Worm (Caenorhabditis elegans) whole organism, early embryonic: ENCODE data around the gene C45B11.9.

Experiments used
- B0310.2 ChIP-seq: sonication (generic microtip); optimal IDR thresholded peaks from 2 replicates; lab custom pipeline; 2016; ENCODE audit warnings: mild to moderate bottlenecking, missing genetic modification characterization, missing compliant biosample characterization
- F13C5.2 ChIP-seq: sonication (generic microtip); optimal IDR thresholded peaks from 2 replicates; lab custom pipeline; 2017; ENCODE audit warnings: mild to moderate bottlenecking, missing genetic modification characterization, inconsistent platforms, missing compliant biosample characterization
- aly-1 ChIP-seq: sonication (generic microtip); optimal IDR thresholded peaks from 2 replicates; lab custom pipeline; 2016; ENCODE audit warnings: missing genetic modification characterization, missing compliant biosample characterization
- ama-1 ChIP-seq: fragments of 150-350 bp; optimal IDR thresholded peaks from 2 replicates; lab custom pipeline; 2014
- ceh-13 ChIP-seq: fragments of 200-800 bp; sonication (Bioruptor generic); optimal IDR thresholded peaks from 2 replicates; lab custom pipeline; 2018; ENCODE audit warnings: mild to moderate bottlenecking, missing genetic modification characterization, missing compliant biosample characterization
- ceh-36 ChIP-seq: sonication (generic microtip); optimal IDR thresholded peaks from 2 replicates; lab custom pipeline; 2016; ENCODE audit warnings: missing genetic modification characterization, inconsistent platforms, missing compliant biosample characterization
- ets-7 ChIP-seq: sonication (generic microtip); optimal IDR thresholded peaks from 2 replicates; lab custom pipeline; 2016; ENCODE audit warnings: missing genotype, missing genetic modification characterization, missing compliant biosample characterization
- flt-1 ChIP-seq: fragments of 200-800 bp; sonication (Bioruptor generic); IDR thresholded peaks from 2 replicates; pipeline ENCODE4 v1.3.6; 2022; ENCODE audit warnings: missing genetic modification characterization, missing compliant biosample characterization
- hmbx-1 ChIP-seq: sonication (generic microtip); optimal IDR thresholded peaks from 2 replicates; lab custom pipeline; 2016; ENCODE audit warnings: mild to moderate bottlenecking, missing genetic modification characterization, missing compliant biosample characterization
- hmg-4 ChIP-seq: fragments of 200-800 bp; sonication (Bioruptor generic); optimal IDR thresholded peaks from 2 replicates; lab custom pipeline; 2018; ENCODE audit warnings: mild to moderate bottlenecking, missing genetic modification characterization, missing compliant biosample characterization
- hnd-1 ChIP-seq: sonication (generic microtip); optimal IDR thresholded peaks from 2 replicates; lab custom pipeline; 2016; ENCODE audit warnings: missing genetic modification characterization, missing compliant biosample characterization
- pes-1 ChIP-seq: fragments of 200-800 bp; sonication (Bioruptor generic); IDR thresholded peaks from 2 replicates; pipeline ENCODE4 v1.3.6; 2022; ENCODE audit warnings: missing genetic modification reagents, missing genetic modification characterization, missing compliant biosample characterization
- scrt-1 ChIP-seq: fragments of 200-800 bp; sonication (Bioruptor generic); IDR thresholded peaks from 2 replicates; pipeline ENCODE4 v1.3.6; 2022; ENCODE audit warnings: missing genetic modification characterization, missing compliant biosample characterization
- sea-1 ChIP-seq: fragments of 200-800 bp; sonication (Bioruptor generic); conservative IDR thresholded peaks from 2 replicates; pipeline ENCODE4 v1.3.6; 2022; ENCODE audit warnings: missing genetic modification characterization, missing compliant biosample characterization
- tbx-11 ChIP-seq: fragments of 200-800 bp; sonication (Bioruptor generic); IDR thresholded peaks from 2 replicates; pipeline ENCODE4 v1.3.6; 2022; ENCODE audit warnings: missing genetic modification characterization, missing compliant biosample characterization
- tbx-37 ChIP-seq: fragments of 200-800 bp; sonication (Bioruptor generic); conservative IDR thresholded peaks from 2 replicates; pipeline ENCODE4 v1.3.6; 2022; ENCODE audit warnings: missing genetic modification reagents, missing genetic modification characterization, missing compliant biosample characterization
- tra-4 ChIP-seq: sonication (generic microtip); optimal IDR thresholded peaks from 2 replicates; lab custom pipeline; 2017; ENCODE audit warnings: missing genetic modification characterization, missing compliant biosample characterization

C45B11.9 gene

DNA sequence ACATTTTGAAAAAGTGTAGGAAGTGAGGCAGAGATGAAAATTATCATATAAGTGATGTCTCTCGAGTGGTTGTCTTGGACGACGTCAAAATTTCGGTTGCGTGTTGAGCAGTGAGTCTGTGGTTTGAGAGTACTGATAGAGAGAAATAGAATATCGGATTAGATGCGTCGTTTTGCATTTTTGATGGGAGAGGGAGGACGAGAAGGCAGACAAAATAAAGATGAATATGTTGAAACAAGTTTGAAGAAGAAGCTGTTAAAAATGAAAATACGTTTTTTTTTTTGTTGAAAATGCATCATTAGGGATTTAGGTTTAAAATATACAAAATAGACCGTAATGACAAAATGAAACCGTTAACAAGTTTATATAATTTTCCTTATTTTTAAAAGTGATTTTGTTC, 23.0 kb downstream of the C45B11.9 start, which contains the start of gene T04C12.9:
TSS of gene T04C12.9 (minus strand) at position 101 of the 400 bp plus-strand sequence.
- TF ChIP-seq ceh-13 (GFP tag; lab: Kevin White, UChicago): no peak
- TF ChIP-seq F13C5.2: no peak
- no peak for TF ChIP-seq ceh-36 (tag; lab: Kevin White, UChicago)
- TF ChIP-seq flt-1 (GFP tag; lab: Robert Waterston, UW): no peak
- no peak for TF ChIP-seq hmg-4 (GFP tag; lab: Kevin White, UChicago)
- TF ChIP-seq ets-7 (tag; lab: Kevin White, UChicago): no peak
- no peak for TF ChIP-seq tbx-11
- TF ChIP-seq hnd-1 (tag; lab: Kevin White, UChicago): no peak
- TF ChIP-seq ama-1 (lab: Kevin White, UChicago): no peak
- no peak for TF ChIP-seq scrt-1 (GFP tag; lab: Robert Waterston, UW)
- TF ChIP-seq tra-4 (tag; lab: Kevin White, UChicago): no peak
- no peak for TF ChIP-seq sea-1 (GFP tag; lab: Robert Waterston, UW)
- no peak for TF ChIP-seq aly-1 (tag; lab: Kevin White, UChicago)
- TF ChIP-seq B0310.2 (tag; lab: Kevin White, UChicago): no peak
- no peak for TF ChIP-seq pes-1 (GFP tag; lab: Robert Waterston, UW)

DNA sequence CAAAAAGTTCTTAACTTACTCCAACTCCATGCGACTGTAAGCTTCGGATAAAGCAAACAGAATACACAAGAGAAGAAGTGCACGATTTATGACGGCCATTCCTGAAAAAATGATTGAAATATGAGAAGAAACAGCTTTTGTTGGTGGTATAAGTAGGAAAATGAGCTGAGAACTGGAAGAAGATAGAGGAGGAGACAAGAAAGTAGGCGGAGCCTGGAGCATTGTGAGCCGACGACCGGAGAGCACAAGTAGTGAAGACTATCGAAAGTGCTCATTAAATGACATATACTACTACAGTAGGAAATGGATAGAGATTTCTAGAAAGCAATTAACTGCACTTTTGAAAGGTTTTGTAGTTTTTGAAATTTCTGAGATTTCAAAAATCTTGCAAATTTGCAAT, 25.4 kb downstream of the C45B11.9 start, which contains the start of gene nlp-80:
TSS of gene nlp-80 (minus strand) at position 101 of the 400 bp plus-strand sequence.
- no peak for TF ChIP-seq ceh-13 (GFP tag; lab: Kevin White, UChicago)
- no peak for TF ChIP-seq hmbx-1 (tag; lab: Kevin White, UChicago)
- no peak for TF ChIP-seq aly-1 (tag; lab: Kevin White, UChicago)
- TF ChIP-seq flt-1 (GFP tag; lab: Robert Waterston, UW): no peak
- TF ChIP-seq B0310.2 (tag; lab: Kevin White, UChicago): no peak
- no peak for TF ChIP-seq ets-7 (tag; lab: Kevin White, UChicago)
- no peak for TF ChIP-seq pes-1 (GFP tag; lab: Robert Waterston, UW)

DNA sequence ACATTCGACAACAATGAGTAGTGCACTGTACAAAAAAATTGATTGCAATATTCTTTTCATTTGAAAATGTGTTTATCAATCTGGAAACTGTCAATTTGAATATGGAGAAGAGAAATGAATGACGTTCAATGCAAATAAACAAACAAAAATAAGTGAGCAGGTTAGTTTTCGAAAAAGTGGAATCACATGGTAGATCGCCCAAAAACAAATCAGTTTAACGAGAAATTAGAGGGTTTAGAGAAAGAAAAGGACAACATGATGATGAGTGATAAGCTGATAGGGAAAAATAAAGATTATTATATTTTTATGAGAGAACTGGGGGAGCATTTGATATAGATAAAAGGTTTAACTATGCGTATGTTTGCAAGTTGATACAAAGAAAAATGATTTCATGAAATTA, 29.2 kb downstream of the C45B11.9 start, which contains the start of gene T04C12.8:
TSS of gene T04C12.8 (minus strand) at position 82 of the 400 bp plus-strand sequence.
- TF ChIP-seq ceh-36 (tag; lab: Kevin White, UChicago): no peak
- no peak for TF ChIP-seq F13C5.2
- no peak for TF ChIP-seq scrt-1 (GFP tag; lab: Robert Waterston, UW)
- TF ChIP-seq ets-7 (tag; lab: Kevin White, UChicago): no peak
- no peak for TF ChIP-seq tbx-37 (GFP tag; lab: Robert Waterston, UW)
- TF ChIP-seq ceh-13 (GFP tag; lab: Kevin White, UChicago): no peak
- no peak for TF ChIP-seq pes-1 (GFP tag; lab: Robert Waterston, UW)
- no peak for TF ChIP-seq aly-1 (tag; lab: Kevin White, UChicago)
- no peak for TF ChIP-seq flt-1 (GFP tag; lab: Robert Waterston, UW)
- TF ChIP-seq hmbx-1 (tag; lab: Kevin White, UChicago): no peak
- TF ChIP-seq B0310.2 (tag; lab: Kevin White, UChicago): no peak
- TF ChIP-seq hnd-1 (tag; lab: Kevin White, UChicago): no peak
- TF ChIP-seq hmg-4 (GFP tag; lab: Kevin White, UChicago): no peak
- no peak for TF ChIP-seq tra-4 (tag; lab: Kevin White, UChicago)

DNA sequence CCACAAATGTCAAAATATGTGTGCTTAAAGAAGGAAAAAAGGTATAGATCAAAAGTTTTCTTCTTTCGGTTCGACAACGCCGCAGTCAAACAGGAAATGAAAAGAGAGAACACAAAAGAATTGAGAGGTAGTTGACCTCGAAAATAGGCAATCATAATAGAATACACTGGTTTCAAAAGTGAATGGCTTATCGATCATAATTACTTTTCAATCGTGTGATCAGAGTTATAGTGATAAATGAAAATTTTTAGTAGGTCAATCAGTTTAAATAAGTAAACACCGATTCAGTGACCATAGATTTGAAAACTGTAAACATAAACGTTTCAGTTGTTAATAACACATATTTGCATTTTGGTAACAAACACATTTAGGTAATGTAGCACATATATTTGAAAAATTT, 30.3 kb downstream of the C45B11.9 start:
- TF ChIP-seq pes-1 (GFP tag; lab: Robert Waterston, UW) (no peak), tbx-37 (GFP tag; lab: Robert Waterston, UW) (no peak), sea-1 (GFP tag; lab: Robert Waterston, UW) (no peak), hnd-1 (tag; lab: Kevin White, UChicago) (no peak), F13C5.2 (no peak), B0310.2 (tag; lab: Kevin White, UChicago) (no peak), ceh-13 (GFP tag; lab: Kevin White, UChicago) (no peak), hmg-4 (GFP tag; lab: Kevin White, UChicago) (no peak), tbx-11 (no peak), aly-1 (tag; lab: Kevin White, UChicago) (no peak), hmbx-1 (tag; lab: Kevin White, UChicago) (no peak), scrt-1 (GFP tag; lab: Robert Waterston, UW) (no peak), flt-1 (GFP tag; lab: Robert Waterston, UW) (no peak), tra-4 (tag; lab: Kevin White, UChicago) (no peak), ceh-36 (tag; lab: Kevin White, UChicago) (no peak), ama-1 (lab: Kevin White, UChicago) (no peak), ets-7 (tag; lab: Kevin White, UChicago) (no peak)

DNA sequence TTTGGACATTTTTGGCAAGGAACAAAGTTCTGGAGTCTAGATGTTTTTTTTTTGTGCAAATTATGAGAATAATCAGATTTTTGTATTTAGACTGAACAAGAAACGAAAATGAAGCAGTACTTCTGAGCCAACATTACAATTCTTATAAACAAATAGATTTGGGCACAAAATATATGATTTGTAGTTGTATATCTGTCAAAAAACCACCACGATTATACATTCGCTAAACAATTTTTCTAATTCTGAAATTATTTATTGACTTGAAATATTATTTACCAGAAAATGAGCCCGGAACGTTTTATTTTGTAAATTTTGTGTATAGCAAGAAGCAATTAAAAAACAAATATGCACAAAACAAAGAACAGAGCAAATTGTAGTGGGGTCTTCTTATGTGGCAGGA, 31.3 kb downstream of the C45B11.9 start:
- no peak for TF ChIP-seq tbx-37 (GFP tag; lab: Robert Waterston, UW)
- no peak for TF ChIP-seq B0310.2 (tag; lab: Kevin White, UChicago)
- no peak for TF ChIP-seq scrt-1 (GFP tag; lab: Robert Waterston, UW)
- TF ChIP-seq F13C5.2: no peak
- no peak for TF ChIP-seq ets-7 (tag; lab: Kevin White, UChicago)
- TF ChIP-seq ceh-36 (tag; lab: Kevin White, UChicago): no peak
- no peak for TF ChIP-seq flt-1 (GFP tag; lab: Robert Waterston, UW)
- no peak for TF ChIP-seq tra-4 (tag; lab: Kevin White, UChicago)
- TF ChIP-seq hnd-1 (tag; lab: Kevin White, UChicago): no peak
- no peak for TF ChIP-seq sea-1 (GFP tag; lab: Robert Waterston, UW)
- TF ChIP-seq ama-1 (lab: Kevin White, UChicago): no peak
- TF ChIP-seq hmbx-1 (tag; lab: Kevin White, UChicago): no peak
- no peak for TF ChIP-seq tbx-11
- no peak for TF ChIP-seq hmg-4 (GFP tag; lab: Kevin White, UChicago)
- no peak for TF ChIP-seq pes-1 (GFP tag; lab: Robert Waterston, UW)

DNA sequence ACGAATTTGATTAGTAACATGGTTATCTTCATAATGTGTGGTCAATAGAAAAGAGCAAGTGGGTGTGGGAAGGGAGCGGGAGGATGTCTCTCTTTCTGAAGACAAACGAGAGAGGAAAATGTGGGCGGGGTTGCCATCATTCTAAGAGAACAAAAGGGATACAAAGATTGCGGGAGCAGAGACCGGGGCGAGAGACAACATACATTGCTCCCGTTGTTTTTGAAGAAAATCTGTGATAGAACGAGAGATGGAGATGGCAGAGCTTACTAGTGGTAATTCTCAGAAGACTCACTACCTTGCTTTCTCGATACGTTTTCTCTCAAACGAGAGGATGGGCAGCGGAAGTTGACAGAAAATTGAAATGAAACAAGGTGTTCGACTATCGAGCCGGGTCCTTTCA, 33.2 kb downstream of the C45B11.9 start:
- TF ChIP-seq F13C5.2: no peak
- TF ChIP-seq tbx-37 (GFP tag; lab: Robert Waterston, UW): no peak
- no peak for TF ChIP-seq ama-1 (lab: Kevin White, UChicago)
- TF ChIP-seq B0310.2 (tag; lab: Kevin White, UChicago): no peak
- no peak for TF ChIP-seq tra-4 (tag; lab: Kevin White, UChicago)
- no peak for TF ChIP-seq flt-1 (GFP tag; lab: Robert Waterston, UW)
- no peak for TF ChIP-seq hmg-4 (GFP tag; lab: Kevin White, UChicago)
